Fruit fly (Drosophila melanogaster) whole organism, embryonic: ENCODE measurements around the gene Vps39.

Experiments
- ATbp ChIP-seq: fragments of 200-800 bp; sonication (Bioruptor generic); optimal IDR thresholded peaks from 2 replicates; lab custom pipeline; 2017; ENCODE audit warnings: missing biosample characterization, mild to moderate bottlenecking, missing genetic modification characterization, missing genetic modification reagents
- Bdp1 ChIP-seq: fragments of 200-800 bp; sonication (Bioruptor generic); optimal IDR thresholded peaks from 3 replicates; lab custom pipeline; 2016; ENCODE audit warnings: missing biosample characterization, missing genetic modification characterization
- CG10654 ChIP-seq: fragments of 200-800 bp; sonication (Bioruptor generic); optimal IDR thresholded peaks from 2 replicates; lab custom pipeline; 2016; ENCODE audit warnings: missing biosample characterization, missing genetic modification characterization
- CG12769 ChIP-seq: fragments of 200-800 bp; sonication (Bioruptor generic); optimal IDR thresholded peaks from 2 replicates; lab custom pipeline; 2019; ENCODE audit warnings: missing biosample characterization, mild to moderate bottlenecking, missing genetic modification characterization, moderate library complexity
- CG14710 ChIP-seq: fragments of 200-800 bp; sonication (Bioruptor generic); optimal IDR thresholded peaks from 3 replicates; lab custom pipeline; 2019; ENCODE audit warnings: missing biosample characterization, mild to moderate bottlenecking, missing genetic modification characterization, moderate library complexity
- CG14965 ChIP-seq: fragments of 200-800 bp; sonication (Bioruptor generic); optimal IDR thresholded peaks from 2 replicates; lab custom pipeline; 2016; ENCODE audit warnings: missing biosample characterization, missing genetic modification characterization, borderline replicate concordance
- CG17186 ChIP-seq: fragments of 200-800 bp; sonication (Bioruptor generic); optimal IDR thresholded peaks from 3 replicates; lab custom pipeline; 2017; ENCODE audit warnings: missing biosample characterization, missing genetic modification reagents, missing genetic modification characterization
- CG17829 ChIP-seq: fragments of 200-800 bp; optimal IDR thresholded peaks from 2 replicates; lab custom pipeline; 2019; ENCODE audit warnings: missing biosample characterization, mild to moderate bottlenecking, missing genetic modification characterization, moderate library complexity
- CG2120 ChIP-seq: fragments of 200-800 bp; sonication (Bioruptor generic); optimal IDR thresholded peaks from 3 replicates; lab custom pipeline; 2016; ENCODE audit warnings: missing biosample characterization, missing genetic modification characterization
- CG2678 ChIP-seq: fragments of 200-800 bp; sonication (Bioruptor generic); optimal IDR thresholded peaks from 3 replicates; lab custom pipeline; 2019; ENCODE audit warnings: missing biosample characterization, mild to moderate bottlenecking, missing genetic modification characterization, moderate library complexity
- CG34224 ChIP-seq: fragments of 200-800 bp; sonication (Bioruptor generic); IDR thresholded peaks from 3 replicates; pipeline ENCODE4 v1.3.6; 2022; ENCODE audit warnings: missing biosample characterization, missing genetic modification characterization; ENCODE audit not compliant: partially characterized antibody
- CG4424 ChIP-seq: fragments of 200-800 bp; sonication (Bioruptor generic); optimal IDR thresholded peaks from 3 replicates; lab custom pipeline; 2016; ENCODE audit warnings: missing biosample characterization, missing genetic modification characterization
- CG4707 ChIP-seq: fragments of 200-800 bp; sonication (Bioruptor generic); optimal IDR thresholded peaks from 2 replicates; lab custom pipeline; 2018; ENCODE audit warnings: missing biosample characterization, mild to moderate bottlenecking, missing genetic modification characterization, moderate library complexity
- CG8290 ChIP-seq, 3 experiments: fragments of 200-800 bp; sonication (Bioruptor generic); optimal IDR thresholded peaks; 2 replicates each; lab custom pipeline; 2016 to 2019; ENCODE audit warnings: missing biosample characterization in 3 of 3, missing genetic modification characterization in 3 of 3, mild to moderate bottlenecking in 2 of 3, moderate library complexity in 1 of 3
- Deaf1 ChIP-seq: fragments of 200-800 bp; optimal IDR thresholded peaks from 3 replicates; lab custom pipeline; 2019; ENCODE audit warnings: missing biosample characterization, mild to moderate bottlenecking, missing genetic modification characterization, moderate library complexity
- Dip3 ChIP-seq: fragments of 200-800 bp; sonication (Bioruptor generic); optimal IDR thresholded peaks from 3 replicates; lab custom pipeline; 2016; ENCODE audit warnings: missing biosample characterization, missing genetic modification characterization
- E2f1 ChIP-seq: fragments of 200-800 bp; sonication (Bioruptor generic); IDR thresholded peaks from 2 replicates; pipeline ENCODE4 v1.3.6; 2022; ENCODE audit warnings: missing biosample characterization, missing genetic modification characterization
- Fer3 ChIP-seq: fragments of 200-800 bp; sonication (Bioruptor generic); optimal IDR thresholded peaks from 2 replicates; lab custom pipeline; 2018; ENCODE audit warnings: missing biosample characterization, mild to moderate bottlenecking, missing genetic modification characterization, moderate library complexity
- Hey ChIP-seq: fragments of 200-800 bp; sonication (Bioruptor generic); optimal IDR thresholded peaks from 3 replicates; lab custom pipeline; 2018; ENCODE audit warnings: missing biosample characterization, mild to moderate bottlenecking, missing genetic modification characterization
- Lim3 ChIP-seq: fragments of 200-800 bp; sonication (Bioruptor generic); IDR thresholded peaks from 2 replicates; pipeline ENCODE4 v1.3.6; 2022; ENCODE audit warnings: missing biosample characterization, missing genetic modification characterization
- Lpt ChIP-seq: fragments of >200 bp; optimal IDR thresholded peaks from 2 replicates; lab custom pipeline; 2018; ENCODE audit warnings: missing biosample characterization, missing genetic modification characterization
- Med ChIP-seq: fragments of 200-800 bp; sonication (Bioruptor generic); peaks from one replicate; lab custom pipeline; 2016; ENCODE audit warnings: missing biosample characterization, missing genetic modification characterization, mild to moderate bottlenecking, inconsistent platforms, moderate library complexity
- Mes4 ChIP-seq: fragments of 200-800 bp; sonication (Bioruptor generic); optimal IDR thresholded peaks from 2 replicates; lab custom pipeline; 2016; ENCODE audit warnings: missing biosample characterization, missing genetic modification characterization
- Mrtf ChIP-seq: fragments of 200-800 bp; sonication (Bioruptor generic); IDR thresholded peaks from 3 replicates; pipeline ENCODE4 v1.3.6; 2022; ENCODE audit warnings: missing biosample characterization, missing genetic modification characterization
- Pdp1 ChIP-seq, 2 experiments: fragments of 200-800 bp; sonication (Bioruptor generic); optimal IDR thresholded peaks; 3 replicates each; lab custom pipeline; 2016; ENCODE audit warnings: missing biosample characterization in 2 of 2, missing genetic modification characterization in 2 of 2, mild to moderate bottlenecking in 1 of 2, moderate library complexity in 1 of 2
- Vsx1 ChIP-seq: fragments of 200-800 bp; sonication (Bioruptor generic); optimal IDR thresholded peaks from 2 replicates; lab custom pipeline; 2017; ENCODE audit warnings: missing biosample characterization, mild to moderate bottlenecking, missing genetic modification characterization, missing genetic modification reagents
- cad ChIP-seq: fragments of >200 bp; optimal IDR thresholded peaks from 2 replicates; lab custom pipeline; 2017; ENCODE audit warnings: missing biosample characterization, missing genetic modification characterization
- chn ChIP-seq: fragments of 200-800 bp; sonication (Bioruptor generic); optimal IDR thresholded peaks from 2 replicates; lab custom pipeline; 2016; ENCODE audit warnings: missing biosample characterization, missing genetic modification characterization
- eyg ChIP-seq: fragments of 200-800 bp; sonication (Bioruptor generic); optimal IDR thresholded peaks from 3 replicates; lab custom pipeline; 2016; ENCODE audit warnings: missing biosample characterization, missing genetic modification characterization
- gce ChIP-seq: fragments of 200-800 bp; sonication (Bioruptor generic); IDR thresholded peaks from 3 replicates; pipeline ENCODE4 v1.3.6; 2022; ENCODE audit warnings: missing biosample characterization, missing genetic modification characterization
- gcm ChIP-seq: fragments of 200-800 bp; sonication (Bioruptor generic); optimal IDR thresholded peaks from 2 replicates; lab custom pipeline; 2019; ENCODE audit warnings: missing biosample characterization, mild to moderate bottlenecking, missing genetic modification characterization, moderate library complexity
- gem ChIP-seq: fragments of 200-800 bp; sonication (Bioruptor generic); optimal IDR thresholded peaks from 2 replicates; lab custom pipeline; 2019; ENCODE audit warnings: missing biosample characterization, mild to moderate bottlenecking, missing genetic modification characterization, moderate library complexity
- gsb-n ChIP-seq: fragments of 200-800 bp; sonication (Bioruptor generic); optimal IDR thresholded peaks from 3 replicates; lab custom pipeline; 2018; ENCODE audit warnings: missing biosample characterization, mild to moderate bottlenecking, missing genetic modification characterization
- hb ChIP-seq: fragments of 200-800 bp; sonication (Bioruptor generic); IDR thresholded peaks from 3 replicates; pipeline ENCODE4 v1.3.6; 2022; ENCODE audit warnings: missing biosample characterization, missing genetic modification characterization; ENCODE audit not compliant: partially characterized antibody
- kni ChIP-seq: fragments of 200-800 bp; sonication (Bioruptor generic); optimal IDR thresholded peaks from 3 replicates; lab custom pipeline; 2017; ENCODE audit warnings: mild to moderate bottlenecking, missing biosample characterization, missing genetic modification reagents, missing genetic modification characterization
- lab ChIP-seq: fragments of 200-800 bp; sonication (Bioruptor generic); optimal IDR thresholded peaks from 3 replicates; lab custom pipeline; 2017; ENCODE audit warnings: missing biosample characterization, missing genetic modification characterization, mild to moderate bottlenecking, moderate library complexity, missing genetic modification reagents
- luna ChIP-seq: fragments of 200-800 bp; sonication (Bioruptor generic); optimal IDR thresholded peaks from 2 replicates; lab custom pipeline; 2016; ENCODE audit warnings: missing biosample characterization, missing genetic modification characterization
- mirr ChIP-seq: fragments of 200-800 bp; sonication (Bioruptor generic); optimal IDR thresholded peaks from 3 replicates; lab custom pipeline; 2018; ENCODE audit warnings: missing biosample characterization, mild to moderate bottlenecking, missing genetic modification characterization
- mld ChIP-seq: fragments of 200-800 bp; sonication (Bioruptor generic); IDR thresholded peaks from 3 replicates; pipeline ENCODE4 v1.3.6; 2022; ENCODE audit warnings: missing biosample characterization, missing genetic modification characterization; ENCODE audit not compliant: partially characterized antibody
- oc ChIP-seq: fragments of 200-800 bp; sonication (Bioruptor generic); optimal IDR thresholded peaks from 2 replicates; lab custom pipeline; 2018; ENCODE audit warnings: missing biosample characterization, mild to moderate bottlenecking, missing genetic modification characterization, moderate library complexity
- otp ChIP-seq: fragments of 200-800 bp; sonication (Bioruptor generic); IDR thresholded peaks from 3 replicates; pipeline ENCODE4, ENCODE4 v1.3.6; 2022; ENCODE audit warnings: missing biosample characterization, missing genetic modification characterization
- phol ChIP-seq: fragments of 200-800 bp; sonication (Bioruptor generic); optimal IDR thresholded peaks from 3 replicates; lab custom pipeline; 2018; ENCODE audit warnings: missing biosample characterization, mild to moderate bottlenecking, missing genetic modification characterization, moderate library complexity
- pnt ChIP-seq: fragments of 200-800 bp; sonication (Bioruptor generic); optimal IDR thresholded peaks from 3 replicates; lab custom pipeline; 2016; ENCODE audit warnings: missing biosample characterization, missing genetic modification characterization
- psq ChIP-seq: fragments of 200-800 bp; sonication (Bioruptor generic); optimal IDR thresholded peaks from 2 replicates; lab custom pipeline; 2017; ENCODE audit warnings: missing biosample characterization, missing genetic modification characterization
- ro ChIP-seq: fragments of 200-800 bp; sonication (Bioruptor generic); IDR thresholded peaks from 2 replicates; pipeline ENCODE4 v1.3.6; 2022; ENCODE audit warnings: missing biosample characterization, missing genetic modification characterization
- sug ChIP-seq: fragments of 200-800 bp; optimal IDR thresholded peaks from 2 replicates; lab custom pipeline; 2019; ENCODE audit warnings: missing biosample characterization, mild to moderate bottlenecking, missing genetic modification characterization, moderate library complexity
- tin ChIP-seq: fragments of 200-800 bp; sonication (Bioruptor generic); optimal IDR thresholded peaks from 3 replicates; lab custom pipeline; 2016; ENCODE audit warnings: missing biosample characterization, missing genetic modification characterization
- tll ChIP-seq, 2 experiments: fragments of 200-800 bp in 1 of 2; fragments of >200 bp in 1 of 2; sonication (Bioruptor generic) in 1 of 2; optimal IDR thresholded peaks; 2 replicates each; lab custom pipeline; 2017 to 2019; ENCODE audit warnings: missing biosample characterization in 2 of 2, missing genetic modification characterization in 2 of 2, mild to moderate bottlenecking in 1 of 2, moderate library complexity in 1 of 2
- vfl ChIP-seq: fragments of 200-800 bp; sonication (Bioruptor generic); optimal IDR thresholded peaks from 2 replicates; lab custom pipeline; 2016; ENCODE audit warnings: missing biosample characterization, missing genetic modification characterization

The Vps39 gene

dm6 chr3R:18311368-18311919, 37.2 kb upstream of the Vps39 start (continued):
- peak; percentile 65 for TF ChIP-seq gsb-n (tag; lab: Kevin White, UChicago)
- peak; percentile 86 for TF ChIP-seq oc (tag; lab: Kevin White, UChicago)
- TF ChIP-seq CG10654 (GFP tag; lab: Kevin White, UChicago) = peak; percentile 45
- TF ChIP-seq CG34224 (GFP tag; lab: Robert Waterston, UW) = no peak
- no peak for TF ChIP-seq tll (GFP tag; optimal IDR thresholded peaks at IDR 0.05; lab: Kevin White, UChicago)
- TF ChIP-seq gce (GFP tag; lab: Robert Waterston, UW) = 0 out of 3 replicates have a peak, but pooled peaks have one; percentile 70
- TF ChIP-seq Dip3 (GFP tag; lab: Kevin White, UChicago) = peak; percentile 46
- peak; percentile 77 for TF ChIP-seq otp (GFP tag; lab: Robert Waterston, UW)
- TF ChIP-seq gem (tag; lab: Kevin White, UChicago) = peak; percentile 83
- peak; percentile 58 for TF ChIP-seq gcm
- TF ChIP-seq CG8290 (GFP tag; optimal IDR thresholded peaks at IDR 0.05; lab: Kevin White, UChicago) = no peak
- TF ChIP-seq CG8290 (tag; optimal IDR thresholded peaks at IDR 0.05; lab: Kevin White, UChicago) = peak; percentile 47 to 71
- peak; percentile 91 for TF ChIP-seq Med (GFP tag; lab: Kevin White, UChicago)
- TF ChIP-seq CG12769 = peak; percentile 92
- peak; percentile 54 for TF ChIP-seq phol (tag; lab: Kevin White, UChicago)
- peak; percentile 36 for TF ChIP-seq pnt
- TF ChIP-seq Bdp1 (GFP tag; lab: Kevin White, UChicago) = no peak
- peak; percentile 26 for TF ChIP-seq eyg (GFP tag; lab: Kevin White, UChicago)
- TF ChIP-seq Deaf1 = peak; percentile 21
- TF ChIP-seq CG2120 (GFP tag; lab: Kevin White, UChicago) = peak; percentile 11
- 0 out of 2 replicates have a peak, but pooled peaks have one; percentile 2 for TF ChIP-seq E2f1 (GFP tag; lab: Robert Waterston, UW)
- peak; percentile 23 for TF ChIP-seq sug
- peak; percentile 81 for TF ChIP-seq CG2678
- peak; percentile 17 to 30 for TF ChIP-seq Pdp1 (GFP tag; optimal IDR thresholded peaks at IDR 0.05; lab: Kevin White, UChicago)
- TF ChIP-seq ro (GFP tag; lab: Robert Waterston, UW) = no peak
- TF ChIP-seq CG14965 (GFP tag; lab: Kevin White, UChicago) = peak; percentile 27
- TF ChIP-seq Fer3 (tag; lab: Kevin White, UChicago) = no peak
- peak; percentile 87 for TF ChIP-seq psq
- peak; percentile 53 for TF ChIP-seq chn
- no peak for TF ChIP-seq mld (GFP tag; lab: Robert Waterston, UW)
- peak; percentile 44 for TF ChIP-seq CG17186 (GFP tag; lab: Kevin White, UChicago)
- peak; percentile 80 for TF ChIP-seq mirr
- peak; percentile 62 for TF ChIP-seq CG14710
- peak; percentile 91 for TF ChIP-seq ATbp
- TF ChIP-seq CG4707 (GFP tag; lab: Kevin White, UChicago) = peak; percentile 54
- TF ChIP-seq Lim3 (GFP tag; lab: Robert Waterston, UW) = no peak
- no peak for TF ChIP-seq Lpt (GFP tag; lab: Kevin White, UChicago)
- TF ChIP-seq Mrtf (GFP tag; lab: Robert Waterston, UW) = 0 out of 3 replicates have a peak, but pooled peaks have one; percentile 9
- TF ChIP-seq lab (GFP tag; lab: Kevin White, UChicago) = peak; percentile 78
- TF ChIP-seq Hey (tag; lab: Kevin White, UChicago) = peak; percentile 45
- TF ChIP-seq kni (GFP tag; lab: Kevin White, UChicago) = peak; percentile 99
- TF ChIP-seq CG17829 = peak; percentile 68
- TF ChIP-seq CG4424 = peak; percentile 33
- peak; percentile 50 for TF ChIP-seq Mes4 (GFP tag; lab: Kevin White, UChicago)
- peak; percentile 35 for TF ChIP-seq tin (GFP tag; lab: Kevin White, UChicago)
- no peak for TF ChIP-seq luna
- TF ChIP-seq Vsx1 (GFP tag; lab: Kevin White, UChicago) = peak; percentile 2
- no peak for TF ChIP-seq vfl (GFP tag; lab: Kevin White, UChicago)
- no peak for TF ChIP-seq hb (GFP tag; lab: Robert Waterston, UW)
- TF ChIP-seq cad (GFP tag; lab: Kevin White, UChicago) = no peak
